Worm (Caenorhabditis elegans): Measurements from ENCODE around the gene W03G1.2.
A peak's percentile ranks its signal among the peaks of the same experiment; 100 is the strongest.

W03G1.2 gene

ce11 chrIV:554005-554404, 29.6 kb downstream of the W03G1.2 start:
- TF ChIP-seq hlh-8 (tag; optimal IDR thresholded peaks at IDR 0.05) (no peak), unc-55 (GFP tag; optimal IDR thresholded peaks at IDR 0.05) (peak; percentile 38)

- TF ChIP-seq pros-1 (tag; optimal IDR thresholded peaks at IDR 0.05) (no peak), gmeb-2 (tag; optimal IDR thresholded peaks at IDR 0.05) (no peak), pat-9 (tag; optimal IDR thresholded peaks at IDR 0.05) (no peak), C08G9.2 (tag; optimal IDR thresholded peaks at IDR 0.05) (no peak), che-1 (tag; optimal IDR thresholded peaks at IDR 0.05) (no peak), ceh-31 (tag; optimal IDR thresholded peaks at IDR 0.05) (no peak), ceh-18 (tag; optimal IDR thresholded peaks at IDR 0.05) (no peak), hlh-15 (tag; optimal IDR thresholded peaks at IDR 0.05) (no peak), K02D7.2 (tag; optimal IDR thresholded peaks at IDR 0.05) (no peak), sox-2 (GFP tag; IDR thresholded peaks at IDR 0.05) (no peak), lin-11 (tag; optimal IDR thresholded peaks at IDR 0.05) (no peak), nhr-11 (tag; optimal IDR thresholded peaks at IDR 0.05) (no peak), ceh-6 (GFP tag; optimal IDR thresholded peaks at IDR 0.05) (no peak), ceh-24 (tag; optimal IDR thresholded peaks at IDR 0.05) (no peak), odd-2 (tag; optimal IDR thresholded peaks at IDR 0.05) (no peak), fkh-6 (tag; optimal IDR thresholded peaks at IDR 0.05) (no peak), Y22D7AL.16 (tag; optimal IDR thresholded peaks at IDR 0.05) (no peak), dmd-4 (tag; optimal IDR thresholded peaks at IDR 0.05; ENCODE audit: borderline replicate concordance) (no peak), elt-4 (tag; optimal IDR thresholded peaks at IDR 0.05) (no peak)
These were observed 34.4 kb downstream of the W03G1.2 start, which contains the start of gene efn-4 for ce11 chrIV:558735-559284. Gene efn-4 (plus strand): TSS chrIV:559234.

DNA sequence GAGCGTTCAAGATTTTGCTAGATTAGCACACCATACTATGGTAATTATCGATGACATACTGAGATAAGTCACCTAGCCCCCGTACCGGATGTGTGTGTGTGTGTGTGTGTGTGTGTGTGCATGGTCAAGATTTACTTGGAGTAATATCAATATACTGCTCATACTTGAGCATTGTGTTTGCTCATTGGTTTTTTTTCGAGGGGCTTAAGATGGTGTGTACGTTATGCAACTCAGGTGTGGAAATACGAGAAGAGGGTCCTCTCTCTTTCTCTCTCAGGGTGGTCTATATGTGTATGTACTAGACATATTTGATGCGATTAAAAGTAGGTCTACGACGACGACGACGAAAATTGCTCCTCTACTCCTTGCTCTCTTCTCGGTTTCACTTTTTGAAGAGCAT, 35.9 kb downstream of the W03G1.2 start:
- TF ChIP-seq elt-2 (tag; optimal IDR thresholded peaks at IDR 0.05) = no peak
- peak; percentile 9 for TF ChIP-seq ceh-34 (tag; optimal IDR thresholded peaks at IDR 0.05)
- TF ChIP-seq lin-11 (tag; optimal IDR thresholded peaks at IDR 0.05) = no peak

ce11 chrIV:560780-561179, 36.3 kb downstream of the W03G1.2 start:
- TF ChIP-seq unc-42 (tag; optimal IDR thresholded peaks at IDR 0.05) (no peak), C38D4.7 (GFP tag; optimal IDR thresholded peaks at IDR 0.05) (no peak), ceh-6 (GFP tag; optimal IDR thresholded peaks at IDR 0.05) (no peak), hlh-13 (GFP tag; optimal IDR thresholded peaks at IDR 0.05) (no peak), pros-1 (tag; optimal IDR thresholded peaks at IDR 0.05) (no peak), lin-11 (tag; optimal IDR thresholded peaks at IDR 0.05) (no peak)

- TF ChIP-seq unc-42 (tag; optimal IDR thresholded peaks at IDR 0.05) (peak; percentile 96), che-1 (tag; optimal IDR thresholded peaks at IDR 0.05) (no peak), ceh-24 (tag; optimal IDR thresholded peaks at IDR 0.05) (no peak), ceh-18 (tag; optimal IDR thresholded peaks at IDR 0.05) (no peak)
These were observed 39.0 kb downstream of the W03G1.2 start for ce11 chrIV:563417-563816.

ce11 chrIV:564000-564399, 39.5 kb downstream of the W03G1.2 start:
- TF ChIP-seq pha-2 (tag; optimal IDR thresholded peaks at IDR 0.05) (no peak), fkh-6 (tag; optimal IDR thresholded peaks at IDR 0.05) (no peak), ceh-6 (GFP tag; optimal IDR thresholded peaks at IDR 0.05) (no peak), ahr-1 (tag; optimal IDR thresholded peaks at IDR 0.05) (no peak), ceh-22 (tag; optimal IDR thresholded peaks at IDR 0.05) (no peak), ets-4 (tag; optimal IDR thresholded peaks at IDR 0.05) (no peak), ceh-48 (tag; optimal IDR thresholded peaks at IDR 0.05) (no peak), ceh-18 (tag; optimal IDR thresholded peaks at IDR 0.05) (no peak), ceh-19 (GFP tag; optimal IDR thresholded peaks at IDR 0.05) (no peak), K09A11.1 (tag; optimal IDR thresholded peaks at IDR 0.05; ENCODE audit: insufficient read depth) (no peak), ceh-2 (tag; optimal IDR thresholded peaks at IDR 0.05) (no peak), ceh-30 (tag; optimal IDR thresholded peaks at IDR 0.05) (no peak)
